Comparison of ENCODE assay signal across 6 fruit fly cellular contexts in the genomic region with DNA sequence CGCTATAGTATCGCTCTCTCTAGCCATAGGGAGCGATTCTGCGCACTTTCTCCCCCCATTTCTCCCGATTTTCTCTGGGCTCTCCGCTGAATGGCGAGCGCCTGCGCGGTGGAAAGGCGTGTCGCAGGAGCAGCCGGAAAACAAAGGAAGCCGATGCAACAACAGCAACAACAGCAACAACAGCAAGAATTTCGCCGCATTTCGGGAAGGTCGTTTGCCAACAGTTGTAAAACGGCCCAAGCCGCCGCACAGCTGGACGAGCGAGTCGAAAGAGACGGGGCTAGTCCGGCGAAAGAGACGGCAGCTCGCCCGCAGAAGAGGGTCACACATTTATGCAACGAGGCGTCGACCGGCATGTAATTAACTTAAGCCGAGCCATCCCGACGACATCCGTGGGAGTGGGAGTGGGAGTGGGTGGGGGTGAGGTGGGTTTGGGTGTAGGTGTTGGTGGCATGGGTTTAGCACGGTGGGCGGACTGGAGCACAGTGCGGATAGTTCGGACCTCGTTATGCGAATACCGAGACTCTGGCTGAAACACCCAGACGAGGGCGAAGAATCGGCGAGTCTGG.
TF ChIP-seq lines count a peak whose summit lies in the region.

No protein-coding gene starts in this region.

- no peak for TF ChIP-seq CTCF in whole organism, embryonic (GFP tag; optimal IDR thresholded peaks at IDR 0.05; lab: Kevin White, UChicago)

TF ChIP-seq in whole organism, 6 proteins besides CTCF, POLR2A, EP300 and RAD21:
- TF ChIP-seq psq (optimal IDR thresholded peaks at IDR 0.05; lab: Kevin White, UChicago): no peak
- peak; percentile 53 for TF ChIP-seq Dll (optimal IDR thresholded peaks at IDR 0.05; lab: Kevin White, UChicago)

TF ChIP-seq in whole organism, adult, 20 proteins besides CTCF, POLR2A, EP300 and RAD21:
- TF ChIP-seq Hr96 (GFP tag; optimal IDR thresholded peaks at IDR 0.05; lab: Kevin White, UChicago) (no peak), CG1620 (GFP tag; optimal IDR thresholded peaks at IDR 0.05; lab: Kevin White, UChicago) (no peak), pad (GFP tag; optimal IDR thresholded peaks at IDR 0.05; lab: Kevin White, UChicago) (peak; percentile 3), cic (GFP tag; optimal IDR thresholded peaks at IDR 0.05; lab: Kevin White, UChicago) (no peak), CG7101 (tag; optimal IDR thresholded peaks at IDR 0.05; lab: Kevin White, UChicago) (no peak), CG33017 (tag; optimal IDR thresholded peaks at IDR 0.05; lab: Kevin White, UChicago) (no peak)

TF ChIP-seq in whole organism, embryonic, 481 proteins besides CTCF, POLR2A, EP300 and RAD21 (continues in another document):
- TF ChIP-seq Dip3 (GFP tag; optimal IDR thresholded peaks at IDR 0.05; lab: Kevin White, UChicago): no peak
- TF ChIP-seq peb (GFP tag; IDR thresholded peaks at IDR 0.05; lab: Robert Waterston, UW): no peak
- TF ChIP-seq slp2 (GFP tag; optimal IDR thresholded peaks at IDR 0.05; lab: Kevin White, UChicago): no peak
- TF ChIP-seq odd (GFP tag; optimal IDR thresholded peaks at IDR 0.05; lab: Kevin White, UChicago): no peak
- TF ChIP-seq Jarid2 (GFP tag; optimal IDR thresholded peaks at IDR 0.05; lab: Kevin White, UChicago): no peak
- no peak for TF ChIP-seq D19B (GFP tag; optimal IDR thresholded peaks at IDR 0.05; lab: Kevin White, UChicago)
- peak; percentile 21 for TF ChIP-seq CG12769 (tag; optimal IDR thresholded peaks at IDR 0.05; lab: Kevin White, UChicago)
- no peak for TF ChIP-seq trem (tag; optimal IDR thresholded peaks at IDR 0.05; lab: Kevin White, UChicago)
- TF ChIP-seq cad (GFP tag; optimal IDR thresholded peaks at IDR 0.05; lab: Kevin White, UChicago): peak; percentile 59
- no peak for TF ChIP-seq sens-2 (GFP tag; IDR thresholded peaks at IDR 0.05; lab: Robert Waterston, UW)
- peak; percentile 18; the same call in 1 of the 3 replicates for TF ChIP-seq ci (GFP tag; IDR thresholded peaks at IDR 0.05; lab: Robert Waterston, UW)
- TF ChIP-seq scrt (GFP tag; optimal IDR thresholded peaks at IDR 0.05; lab: Kevin White, UChicago): peak; percentile 50
- TF ChIP-seq knrl (GFP tag; IDR thresholded peaks at IDR 0.05; lab: Robert Waterston, UW; ENCODE audit: partially characterized antibody): no peak
- TF ChIP-seq sd (tag; optimal IDR thresholded peaks at IDR 0.05; lab: Kevin White, UChicago): peak; percentile 47
- peak; percentile 24 for TF ChIP-seq Nf-YC (tag; optimal IDR thresholded peaks at IDR 0.05; lab: Kevin White, UChicago)
- TF ChIP-seq Doc3 (GFP tag; IDR thresholded peaks at IDR 0.05; lab: Robert Waterston, UW; ENCODE audit: partially characterized antibody): no peak
- peak; percentile 34 for TF ChIP-seq Med (GFP tag; lab: Kevin White, UChicago)
- TF ChIP-seq p53 (GFP tag; optimal IDR thresholded peaks at IDR 0.05; lab: Kevin White, UChicago): no peak
- TF ChIP-seq Bteb2 (GFP tag; optimal IDR thresholded peaks at IDR 0.05; lab: Kevin White, UChicago): no peak

TF ChIP-seq in whole organism, prepupa, 60 proteins besides CTCF, POLR2A, EP300 and RAD21:
- TF ChIP-seq net (GFP tag; optimal IDR thresholded peaks at IDR 0.05; lab: Kevin White, UChicago) (no peak), Lpt (GFP tag; optimal IDR thresholded peaks at IDR 0.05; lab: Kevin White, UChicago) (no peak), Eip93F (GFP tag; optimal IDR thresholded peaks at IDR 0.05; lab: Kevin White, UChicago) (no peak), CG7368 (GFP tag; optimal IDR thresholded peaks at IDR 0.05; lab: Kevin White, UChicago) (peak; percentile 2), Eip78C (GFP tag; lab: Kevin White, UChicago) (peak; percentile 46), CG6854 (GFP tag; optimal IDR thresholded peaks at IDR 0.05; lab: Kevin White, UChicago) (peak; percentile 87), CG11294 (GFP tag; IDR thresholded peaks at IDR 0.05; lab: Robert Waterston, UW) (no peak), CG10631 (GFP tag; optimal IDR thresholded peaks at IDR 0.05; lab: Kevin White, UChicago) (no peak), CG32006 (GFP tag; optimal IDR thresholded peaks at IDR 0.05; lab: Kevin White, UChicago) (peak; percentile 1), CG10669 (GFP tag; optimal IDR thresholded peaks at IDR 0.05; lab: Kevin White, UChicago) (no peak), Ets96B (tag; optimal IDR thresholded peaks at IDR 0.05; lab: Kevin White, UChicago) (no peak)

TF ChIP-seq in whole organism, pupa, 21 proteins besides CTCF, POLR2A, EP300 and RAD21:
- TF ChIP-seq CG13204 (GFP tag; optimal IDR thresholded peaks at IDR 0.05; lab: Kevin White, UChicago): peak; percentile 46
- no peak for TF ChIP-seq CG4496 (GFP tag; IDR thresholded peaks at IDR 0.05; lab: Robert Waterston, UW)
- TF ChIP-seq CG10348 (GFP tag; IDR thresholded peaks at IDR 0.05; lab: Robert Waterston, UW): no peak
- peak; percentile 49 for TF ChIP-seq EcR (GFP tag; optimal IDR thresholded peaks at IDR 0.05; lab: Kevin White, UChicago)
- no peak for TF ChIP-seq Snoo (tag; optimal IDR thresholded peaks at IDR 0.05; lab: Kevin White, UChicago)

TF ChIP-seq in whole organism, wandering third instar larva, 38 proteins besides CTCF, POLR2A, EP300 and RAD21:
- TF ChIP-seq Vsx2 (GFP tag; optimal IDR thresholded peaks at IDR 0.05; lab: Kevin White, UChicago; ENCODE audit: partially characterized antibody): peak; percentile 71
- TF ChIP-seq brk (GFP tag; optimal IDR thresholded peaks at IDR 0.05; lab: Kevin White, UChicago): no peak
- no peak for TF ChIP-seq OdsH (GFP tag; optimal IDR thresholded peaks at IDR 0.05; lab: Kevin White, UChicago)
